Fruit fly (Drosophila melanogaster): Measurements from ENCODE around the gene nrv2.

dm6 chr2L:6784235-6784634 is 14.4 kb downstream of the nrv2 start:
- TF ChIP-seq CG14860 (GFP tag; IDR thresholded peaks at IDR 0.05; ENCODE audit: partially characterized antibody) (no peak), Sox102F (GFP tag; optimal IDR thresholded peaks at IDR 0.05) (no peak), ash1 (GFP tag; optimal IDR thresholded peaks at IDR 0.05) (no peak), CG9215 (GFP tag; IDR thresholded peaks at IDR 0.05) (no peak), NC2β (GFP tag; optimal IDR thresholded peaks at IDR 0.05) (no peak), p53 (GFP tag; optimal IDR thresholded peaks at IDR 0.05) (no peak), Trl (optimal IDR thresholded peaks at IDR 0.05) (no peak), Trl (GFP tag; optimal IDR thresholded peaks at IDR 0.05) (no peak), CG17359 (tag; optimal IDR thresholded peaks at IDR 0.05) (no peak), luna (GFP tag; optimal IDR thresholded peaks at IDR 0.05) (no peak), so (GFP tag; IDR thresholded peaks at IDR 0.05) (no peak), chn (GFP tag; optimal IDR thresholded peaks at IDR 0.05) (no peak), CG9609 (GFP tag; optimal IDR thresholded peaks at IDR 0.05) (no peak)
